Worm (Caenorhabditis elegans): Measurements from ENCODE around the gene sqt-1.

The sqt-1 gene

ce11 chrII:11297217-11297738 lies 40.4 kb downstream of the sqt-1 start, which contains the start of gene saps-1 (continued):
- peak; percentile 95 for TF ChIP-seq madf-8 (GFP tag; conservative IDR thresholded peaks at IDR 0.05)
- no peak for TF ChIP-seq T07F8.4 (tag; optimal IDR thresholded peaks at IDR 0.05)
- no peak for TF ChIP-seq C06A6.2 (GFP tag; conservative IDR thresholded peaks at IDR 0.05)
- no peak for TF ChIP-seq ztf-25 (GFP tag; IDR thresholded peaks at IDR 0.05)
- TF ChIP-seq him-1 (tag; optimal IDR thresholded peaks at IDR 0.05), result no peak
- no peak for TF ChIP-seq nfya-2 (GFP tag; IDR thresholded peaks at IDR 0.05)
- TF ChIP-seq ekl-4 (GFP tag; IDR thresholded peaks at IDR 0.05), result no peak; the same call in 1 of the 2 replicates
- no peak for TF ChIP-seq nfya-1 (tag; optimal IDR thresholded peaks at IDR 0.05; ENCODE audit: borderline replicate concordance, insufficient read depth)
- no peak for TF ChIP-seq ets-4 (GFP tag; optimal IDR thresholded peaks at IDR 0.05)
- no peak for TF ChIP-seq egl-44 (GFP tag; IDR thresholded peaks at IDR 0.05)
- TF ChIP-seq hlh-26 (GFP tag; conservative IDR thresholded peaks at IDR 0.05), result no peak
- TF ChIP-seq snpc-4 (GFP tag; optimal IDR thresholded peaks at IDR 0.05), result no peak
- TF ChIP-seq snpc-4 (tag; optimal IDR thresholded peaks at IDR 0.05), result peak in 2 of 4 experiments; percentile 12 to 44
- TF ChIP-seq F37B4.10 (GFP tag; IDR thresholded peaks at IDR 0.05), result no peak
- TF ChIP-seq madf-10 (tag; optimal IDR thresholded peaks at IDR 0.05), result no peak
- no peak for TF ChIP-seq somi-1 (GFP tag; optimal IDR thresholded peaks at IDR 0.05)
- TF ChIP-seq ztf-28 (GFP tag; IDR thresholded peaks at IDR 0.05), result no peak
- TF ChIP-seq Y67H2A.10 (GFP tag; conservative IDR thresholded peaks at IDR 0.05), result no peak
- TF ChIP-seq lir-1 (GFP tag; conservative IDR thresholded peaks at IDR 0.05), result no peak
- TF ChIP-seq sptf-2 (GFP tag; optimal IDR thresholded peaks at IDR 0.05), result no peak
- peak; percentile 1 for TF ChIP-seq hrde-1 (tag; optimal IDR thresholded peaks at IDR 0.05; ENCODE audit: borderline replicate concordance)
- no peak for TF ChIP-seq ztf-22 (GFP tag; optimal IDR thresholded peaks at IDR 0.05)
- no peak for TF ChIP-seq F57C9.4 (tag; optimal IDR thresholded peaks at IDR 0.05)
- TF ChIP-seq rpc-1 (optimal IDR thresholded peaks at IDR 0.05), result no peak
- TF ChIP-seq rpc-1 (tag; optimal IDR thresholded peaks at IDR 0.05), result no peak
- no peak for TF ChIP-seq F49E8.2 (tag; optimal IDR thresholded peaks at IDR 0.05; ENCODE audit: insufficient read depth)
- peak; percentile 45 for TF ChIP-seq snpc-1.3 (tag; optimal IDR thresholded peaks at IDR 0.05; ENCODE audit: insufficient read depth)
- TF ChIP-seq rec-8 (tag; optimal IDR thresholded peaks at IDR 0.05), result no peak
- no peak for TF ChIP-seq chd-7 (tag; optimal IDR thresholded peaks at IDR 0.05)
- TF ChIP-seq ztf-3 (GFP tag; optimal IDR thresholded peaks at IDR 0.05), result no peak
- TF ChIP-seq lin-54 (GFP tag; optimal IDR thresholded peaks at IDR 0.05), result peak; percentile 68
- TF ChIP-seq D2030.7 (GFP tag; IDR thresholded peaks at IDR 0.05), result peak; percentile 80
- TF ChIP-seq mxl-1 (tag; optimal IDR thresholded peaks at IDR 0.05), result no peak
- TF ChIP-seq sdz-38 (tag; optimal IDR thresholded peaks at IDR 0.05), result no peak
- no peak for TF ChIP-seq F22D6.2 (tag; optimal IDR thresholded peaks at IDR 0.05)
- TF ChIP-seq cebp-2 (GFP tag; IDR thresholded peaks at IDR 0.05), result no peak
- TF ChIP-seq Y53G8AR.9 (GFP tag; conservative IDR thresholded peaks at IDR 0.05), result no peak
- TF ChIP-seq nhr-90 (tag; optimal IDR thresholded peaks at IDR 0.05), result no peak
- TF ChIP-seq dox-1 (GFP tag; IDR thresholded peaks at IDR 0.05), result peak; percentile 77
- no peak for TF ChIP-seq ceh-40 (GFP tag; IDR thresholded peaks at IDR 0.05)
- peak; percentile 76 for TF ChIP-seq F33H1.4 (GFP tag; IDR thresholded peaks at IDR 0.05)
- no peak for TF ChIP-seq nhr-27 (tag; optimal IDR thresholded peaks at IDR 0.05)
- TF ChIP-seq C17E4.6 (GFP tag; IDR thresholded peaks at IDR 0.05), result no peak
- TF ChIP-seq egrh-3 (GFP tag; IDR thresholded peaks at IDR 0.05), result no peak
- TF ChIP-seq unc-62 (GFP tag; optimal IDR thresholded peaks at IDR 0.05), result no peak
- no peak for TF ChIP-seq hlh-12 (tag; optimal IDR thresholded peaks at IDR 0.05)

All from whole organism, young adult.